Worm (Caenorhabditis elegans): ENCODE measurements around the gene Y37D8A.4.

The Y37D8A.4 gene

DNA sequence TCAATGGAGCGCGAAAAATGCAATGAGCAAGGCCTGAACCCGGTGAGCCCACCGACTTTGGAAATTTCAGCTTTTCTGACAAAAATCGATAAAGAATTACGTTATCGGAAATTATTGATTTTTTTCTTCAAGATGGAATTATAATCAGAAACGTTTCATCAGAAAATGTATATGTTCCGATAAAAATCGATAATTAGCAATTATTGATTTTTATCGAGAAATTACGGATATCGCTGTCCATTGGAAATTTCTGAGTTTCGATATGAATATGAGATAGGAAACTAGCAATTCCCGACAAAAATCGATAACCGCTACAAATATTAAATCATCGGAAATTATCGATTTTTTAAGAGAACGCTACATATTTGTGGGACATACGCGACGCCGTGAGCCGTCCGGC is 44.6 kb downstream of the Y37D8A.4 start:
- no peak for TF ChIP-seq unc-62 (GFP tag; optimal IDR thresholded peaks at IDR 0.05)

DNA sequence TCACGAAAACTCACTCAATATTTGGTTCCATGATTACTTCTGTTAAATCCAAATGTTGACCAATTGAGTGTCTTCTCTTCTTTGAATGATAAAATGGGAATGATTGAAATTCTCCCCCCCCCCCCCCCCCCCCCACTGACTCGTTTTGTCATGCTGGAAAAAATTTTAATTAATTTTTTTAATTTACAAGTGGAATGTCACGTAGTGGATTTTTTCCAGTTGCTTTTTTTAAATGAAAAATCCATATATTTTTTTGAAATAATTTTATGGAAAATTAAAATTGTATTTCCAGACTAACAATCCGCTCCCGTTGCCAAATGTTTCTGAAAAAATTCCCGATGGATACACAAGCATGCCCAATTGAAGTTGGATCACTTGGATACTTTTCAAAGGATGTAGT is 49.3 kb downstream of the Y37D8A.4 start, which contains the start of gene BE10.1:
Gene BE10.1, minus strand, starts transcription at position 101 of the 400 bp plus-strand sequence.
- no peak for TF ChIP-seq unc-62 (GFP tag; optimal IDR thresholded peaks at IDR 0.05)

DNA sequence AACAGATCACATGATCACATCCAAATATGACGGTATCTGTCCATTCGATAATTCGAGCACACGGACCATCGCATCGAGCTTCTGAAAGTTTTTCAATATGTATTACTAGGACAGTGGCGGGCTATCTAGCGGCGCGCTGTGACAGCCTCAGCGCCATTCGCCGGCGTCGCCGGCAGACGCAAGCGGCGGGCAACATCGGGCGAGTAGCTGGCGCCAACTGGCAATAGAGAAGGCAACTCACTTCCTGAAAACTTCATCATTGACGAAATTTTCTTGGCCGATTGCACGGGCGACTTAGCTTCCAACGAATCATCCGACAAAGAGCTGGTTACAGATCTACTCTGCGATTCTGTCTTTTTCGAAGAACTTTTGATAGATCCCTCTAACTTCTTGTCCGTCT is 50.5 kb downstream of the Y37D8A.4 start:
- TF ChIP-seq unc-62 (GFP tag; optimal IDR thresholded peaks at IDR 0.05) = no peak

Measured in whole organism, dauer.